Worm (Caenorhabditis elegans) whole organism, L1 larva: ENCODE results near the gene glb-23.
A peak's percentile ranks its signal among the peaks of the same experiment; 100 is the strongest.

Experiments used
- C04F5.9 ChIP-seq: sonication (generic microtip); optimal IDR thresholded peaks from 2 replicates; lab custom pipeline; 2016; ENCODE audit warnings: missing genetic modification characterization, missing compliant biosample characterization
- C16A3.4 ChIP-seq: fragments of 150-350 bp; optimal IDR thresholded peaks from 2 replicates; lab custom pipeline; 2014; ENCODE audit warnings: missing biosample characterization, missing genetic modification characterization
- C34B4.2 ChIP-seq: sonication (generic microtip); optimal IDR thresholded peaks from 2 replicates; lab custom pipeline; 2017; ENCODE audit warnings: mild to moderate bottlenecking, missing genetic modification characterization, missing compliant biosample characterization
- Y116A8C.19 ChIP-seq: sonication (generic microtip); optimal IDR thresholded peaks from 2 replicates; lab custom pipeline; 2016; ENCODE audit warnings: missing compliant biosample characterization, missing genetic modification characterization, borderline replicate concordance
- aha-1 ChIP-seq: fragments of 150-350 bp; optimal IDR thresholded peaks from 2 replicates; lab custom pipeline; 2014; ENCODE audit warnings: missing biosample characterization, missing genetic modification characterization
- blmp-1 ChIP-seq: fragments of 150-350 bp; optimal IDR thresholded peaks from 2 replicates; lab custom pipeline; 2014; ENCODE audit warnings: missing biosample characterization, missing genetic modification characterization
- ceh-88 ChIP-seq: fragments of 200-800 bp; sonication (Bioruptor generic); IDR thresholded peaks from 2 replicates; pipeline ENCODE4 v1.3.6; 2022; ENCODE audit warnings: missing genetic modification characterization, missing compliant biosample characterization
- ces-1 ChIP-seq: fragments of 150-350 bp; optimal IDR thresholded peaks from 2 replicates; lab custom pipeline; 2014; ENCODE audit warnings: missing biosample characterization, missing genetic modification reagents, missing genetic modification characterization
- dpl-1 ChIP-seq, 3 experiments: fragments of 150-350 bp in 2 of 3; sonication (generic microtip) in 1 of 3; optimal IDR thresholded peaks; 2 replicates each; lab custom pipeline; 2014 to 2017; ENCODE audit warnings: missing biosample characterization in 3 of 3, missing genetic modification characterization in 3 of 3, missing genetic modification reagents in 3 of 3
- efl-1 ChIP-seq, 4 experiments: fragments of 150-350 bp; optimal IDR thresholded peaks in 3 of 4; peaks in 1 of 4; 1 replicate in 1 of 4; 2 replicates in 3 of 4; lab custom pipeline; 2014; ENCODE audit warnings: missing biosample characterization in 2 of 4, missing genetic modification characterization in 2 of 4, missing genetic modification reagents in 2 of 4
- egl-13 ChIP-seq: sonication (generic microtip); optimal IDR thresholded peaks from 2 replicates; lab custom pipeline; 2016; ENCODE audit warnings: missing genotype, missing genetic modification reagents, missing genetic modification characterization, missing compliant biosample characterization
- elt-2 ChIP-seq: sonication (generic microtip); optimal IDR thresholded peaks from 2 replicates; lab custom pipeline; 2016; ENCODE audit warnings: missing genetic modification characterization, mild to moderate bottlenecking, inconsistent platforms, missing compliant biosample characterization, missing genetic modification reagents
- elt-3 ChIP-seq, 6 experiments: fragments of 150-350 bp in 1 of 6; sonication (generic microtip); optimal IDR thresholded peaks; 2 replicates each; lab custom pipeline; 2017 to 2018; ENCODE audit warnings: missing biosample characterization in 6 of 6, missing genetic modification characterization in 6 of 6, inconsistent platforms in 1 of 6
- fkh-10 ChIP-seq: sonication (generic microtip); optimal IDR thresholded peaks from 2 replicates; lab custom pipeline; 2017; ENCODE audit warnings: missing biosample characterization, missing genetic modification reagents, missing genetic modification characterization
- fkh-8 ChIP-seq: sonication (generic microtip); optimal IDR thresholded peaks from 2 replicates; lab custom pipeline; 2016; ENCODE audit warnings: mild to moderate bottlenecking, missing genetic modification characterization, missing compliant biosample characterization
- fos-1 ChIP-seq: fragments of 150-350 bp; optimal IDR thresholded peaks from 2 replicates; lab custom pipeline; 2014; ENCODE audit warnings: missing biosample characterization, missing genetic modification characterization
- jun-1 ChIP-seq: fragments of 150-350 bp; optimal IDR thresholded peaks from 2 replicates; lab custom pipeline; 2014; ENCODE audit warnings: missing biosample characterization, missing genetic modification reagents, missing genetic modification characterization
- lin-13 ChIP-seq: fragments of 150-350 bp; optimal IDR thresholded peaks from 2 replicates; lab custom pipeline; 2014; ENCODE audit warnings: missing biosample characterization, missing genetic modification reagents, missing genetic modification characterization
- lin-14 ChIP-seq: fragments of 200-800 bp; sonication (Bioruptor generic); optimal IDR thresholded peaks from 2 replicates; lab custom pipeline; 2018; ENCODE audit warnings: mild to moderate bottlenecking, missing genetic modification characterization, moderate library complexity, missing compliant biosample characterization
- lin-35 ChIP-seq, 2 experiments: fragments of 150-350 bp; optimal IDR thresholded peaks; 2 replicates each; lab custom pipeline; 2014; ENCODE audit warnings: missing biosample characterization in 2 of 2, missing genetic modification characterization in 2 of 2, missing genetic modification reagents in 2 of 2
- lin-39 ChIP-seq: fragments of 150-350 bp; optimal IDR thresholded peaks from 2 replicates; lab custom pipeline; 2014; ENCODE audit warnings: missing biosample characterization, missing genetic modification reagents, missing genetic modification characterization
- lsy-2 ChIP-seq, 2 experiments: fragments of 150-350 bp; optimal IDR thresholded peaks; 2 replicates each; lab custom pipeline; 2014; ENCODE audit warnings: missing biosample characterization in 2 of 2, missing genetic modification characterization in 2 of 2
- mdl-1 ChIP-seq, 2 experiments: fragments of 150-350 bp; optimal IDR thresholded peaks; 2 replicates each; lab custom pipeline; 2014 to 2017; ENCODE audit warnings: missing biosample characterization in 2 of 2, missing genetic modification characterization in 2 of 2, inconsistent platforms in 1 of 2
- nhr-11 ChIP-seq: fragments of 150-350 bp; optimal IDR thresholded peaks from 2 replicates; lab custom pipeline; 2014; ENCODE audit warnings: missing biosample characterization, missing genetic modification characterization
- nhr-19 ChIP-seq: fragments of 200-800 bp; sonication (Bioruptor generic); conservative IDR thresholded peaks from 2 replicates; pipeline ENCODE4 v1.3.6; 2022; ENCODE audit warnings: missing genetic modification characterization, missing compliant biosample characterization
- nhr-20 ChIP-seq: sonication (generic microtip); optimal IDR thresholded peaks from 2 replicates; lab custom pipeline; 2016; ENCODE audit warnings: mild to moderate bottlenecking, missing genetic modification characterization, missing compliant biosample characterization
- nhr-71 ChIP-seq: sonication (generic microtip); optimal IDR thresholded peaks from 2 replicates; lab custom pipeline; 2016; ENCODE audit warnings: mild to moderate bottlenecking, missing genetic modification characterization, moderate library complexity, missing compliant biosample characterization
- nhr-76 ChIP-seq: sonication (generic microtip); optimal IDR thresholded peaks from 2 replicates; lab custom pipeline; 2017; ENCODE audit warnings: missing biosample characterization, missing genetic modification characterization
- nhr-77 ChIP-seq: fragments of 150-350 bp; optimal IDR thresholded peaks from 2 replicates; lab custom pipeline; 2014; ENCODE audit warnings: missing biosample characterization, missing genetic modification characterization
- nhr-84 ChIP-seq: sonication (generic microtip); optimal IDR thresholded peaks from 2 replicates; lab custom pipeline; 2017; ENCODE audit warnings: missing biosample characterization, missing genetic modification characterization
- nhr-85 ChIP-seq: sonication (generic microtip); peaks from one replicate; lab custom pipeline; 2016; ENCODE audit warnings: missing genetic modification characterization, inconsistent platforms, missing compliant biosample characterization
- nhr-90 ChIP-seq: sonication (generic microtip); optimal IDR thresholded peaks from 2 replicates; lab custom pipeline; 2016; ENCODE audit warnings: mild to moderate bottlenecking, missing genetic modification characterization, missing compliant biosample characterization; ENCODE audit not compliant: poor library complexity
- pag-3 ChIP-seq: sonication (generic microtip); optimal IDR thresholded peaks from 2 replicates; lab custom pipeline; 2017; ENCODE audit warnings: missing genetic modification characterization, mild to moderate bottlenecking, missing compliant biosample characterization, antibody characterized with exemption, borderline replicate concordance; ENCODE audit not compliant: insufficient read depth
- pqm-1 ChIP-seq: sonication (generic microtip); optimal IDR thresholded peaks from 3 replicates; lab custom pipeline; 2017; ENCODE audit warnings: missing biosample characterization, missing genetic modification characterization
- snpc-4 ChIP-seq: fragments of 150-350 bp; optimal IDR thresholded peaks from 2 replicates; lab custom pipeline; 2014; ENCODE audit warnings: missing biosample characterization, missing genetic modification characterization
- snu-23 ChIP-seq: sonication (generic microtip); optimal IDR thresholded peaks from 2 replicates; lab custom pipeline; 2016; ENCODE audit warnings: missing genetic modification characterization, missing compliant biosample characterization
- sox-4 ChIP-seq: sonication (generic microtip); optimal IDR thresholded peaks from 2 replicates; lab custom pipeline; 2016; ENCODE audit warnings: missing genetic modification characterization, missing compliant biosample characterization
- swsn-7 ChIP-seq: sonication (generic microtip); optimal IDR thresholded peaks from 2 replicates; lab custom pipeline; 2016; ENCODE audit warnings: missing genetic modification characterization, missing compliant biosample characterization
- tbx-2 ChIP-seq: sonication (generic microtip); optimal IDR thresholded peaks from 2 replicates; lab custom pipeline; 2016; ENCODE audit warnings: missing genetic modification characterization, missing compliant biosample characterization
- ztf-11 ChIP-seq, 2 experiments: sonication (generic microtip); optimal IDR thresholded peaks; 2 replicates each; lab custom pipeline; 2016 to 2017; ENCODE audit warnings: missing genetic modification characterization in 2 of 2, missing biosample characterization in 1 of 2, missing compliant biosample characterization in 1 of 2

Gene glb-23

DNA sequence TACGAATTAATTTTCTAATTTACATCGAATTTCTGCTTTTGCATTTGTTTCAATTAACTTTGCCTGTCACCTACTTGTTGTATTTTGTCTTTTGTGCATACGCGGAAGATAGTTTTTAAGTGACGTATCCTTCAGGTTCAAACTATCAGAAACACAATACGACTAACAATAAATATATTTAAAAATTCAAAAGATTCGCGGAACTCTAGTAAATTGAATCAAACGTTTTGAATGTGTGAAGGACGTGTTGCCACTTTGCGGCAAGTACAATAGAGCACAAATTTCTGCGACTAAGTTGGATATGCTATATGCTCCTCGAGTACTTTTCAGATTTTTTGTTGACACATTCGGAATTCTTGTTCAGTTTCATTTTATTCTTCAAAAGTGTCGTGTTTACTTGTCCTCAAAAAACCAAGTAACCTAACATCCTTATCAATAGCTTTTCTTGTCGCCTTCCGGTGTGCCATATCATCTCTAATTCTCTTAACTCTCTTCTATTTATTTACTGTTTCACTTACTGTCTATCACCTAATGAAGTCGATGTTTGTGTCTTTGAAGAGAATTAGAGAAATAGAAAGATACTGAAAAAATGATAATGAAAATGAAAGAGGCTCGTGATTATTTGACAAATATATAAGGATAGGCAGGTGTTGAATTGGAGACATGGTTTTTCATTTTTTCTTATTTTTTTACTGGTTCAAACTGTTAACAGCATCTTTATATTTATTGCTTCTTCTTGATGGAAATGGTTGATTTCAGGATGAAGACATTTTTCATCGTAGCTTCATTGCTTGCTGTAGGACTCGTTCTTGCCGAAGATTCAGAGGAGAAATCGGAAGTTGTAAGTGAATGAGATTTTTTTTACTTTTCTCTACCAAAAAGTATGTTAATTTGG, 30.5 kb downstream of the glb-23 start, which contains the start of gene srlf-7:
Gene srlf-7 (plus strand): TSS at position 760 of the 895 bp plus-strand sequence.
- TF ChIP-seq lin-13 (GFP tag; lab: Kevin White, UChicago), result peak; percentile 9
- TF ChIP-seq nhr-77 (tag; lab: Kevin White, UChicago), result peak; percentile 58
- peak; percentile 84 for TF ChIP-seq nhr-20 (tag; lab: Kevin White, UChicago)
- peak; percentile 99 for TF ChIP-seq elt-2 (tag; lab: Kevin White, UChicago)
- peak in 1 of 2 experiments; percentile 31 for TF ChIP-seq lsy-2 (tag; optimal IDR thresholded peaks at IDR 0.05; lab: Kevin White, UChicago)
- no peak for TF ChIP-seq fkh-8
- TF ChIP-seq nhr-90 (tag; lab: Kevin White, UChicago), result peak; percentile 77
- TF ChIP-seq swsn-7 (tag; lab: Kevin White, UChicago), result peak; percentile 2
- TF ChIP-seq efl-1 (optimal IDR thresholded peaks at IDR 0.05; lab: Kevin White, UChicago), result peak in 1 of 2 experiments; percentile 25
- no peak for TF ChIP-seq efl-1 (GFP tag; optimal IDR thresholded peaks at IDR 0.05 in 1 of 2; lab: Kevin White, UChicago)
- TF ChIP-seq mdl-1 (tag; optimal IDR thresholded peaks at IDR 0.05; lab: Kevin White, UChicago), result no peak
- peak; percentile 37 for TF ChIP-seq C16A3.4 (tag; lab: Kevin White, UChicago)
- peak; percentile 54 for TF ChIP-seq fkh-10 (GFP tag; lab: Kevin White, UChicago)
- no peak for TF ChIP-seq sox-4 (tag; lab: Kevin White, UChicago)
- peak; percentile 58 for TF ChIP-seq tbx-2 (tag; lab: Kevin White, UChicago)
- TF ChIP-seq nhr-84 (tag; lab: Kevin White, UChicago), result no peak
- TF ChIP-seq jun-1 (tag; lab: Kevin White, UChicago), result peak; percentile 66
- no peak for TF ChIP-seq pag-3 (tag; lab: Kevin White, UChicago)
- TF ChIP-seq nhr-71, result peak; percentile 78
- peak; percentile 52 for TF ChIP-seq snu-23 (GFP tag; lab: Kevin White, UChicago)
- TF ChIP-seq elt-3 (tag; optimal IDR thresholded peaks at IDR 0.05; lab: Kevin White, UChicago), result peak in 5 of 6 experiments; percentile 55 to 98 (median 90)
- TF ChIP-seq nhr-85 (tag; lab: Kevin White, UChicago), result peak; percentile 86
- no peak for TF ChIP-seq ztf-11 (tag; optimal IDR thresholded peaks at IDR 0.05; lab: Kevin White, UChicago)
- peak in 1 of 3 experiments; percentile 36 for TF ChIP-seq dpl-1 (GFP tag; optimal IDR thresholded peaks at IDR 0.05; lab: Kevin White, UChicago)
- TF ChIP-seq lin-35 (GFP tag; optimal IDR thresholded peaks at IDR 0.05; lab: Kevin White, UChicago), result peak in 1 of 2 experiments; percentile 80
- TF ChIP-seq fos-1 (tag; lab: Kevin White, UChicago), result peak; percentile 6
- peak; percentile 81 for TF ChIP-seq lin-14 (GFP tag; lab: Kevin White, UChicago)
- TF ChIP-seq nhr-19 (GFP tag; lab: Robert Waterston, UW), result peak; percentile 40
- no peak for TF ChIP-seq egl-13 (tag; lab: Kevin White, UChicago)
- TF ChIP-seq blmp-1 (tag; lab: Kevin White, UChicago), result peak; percentile 67

DNA sequence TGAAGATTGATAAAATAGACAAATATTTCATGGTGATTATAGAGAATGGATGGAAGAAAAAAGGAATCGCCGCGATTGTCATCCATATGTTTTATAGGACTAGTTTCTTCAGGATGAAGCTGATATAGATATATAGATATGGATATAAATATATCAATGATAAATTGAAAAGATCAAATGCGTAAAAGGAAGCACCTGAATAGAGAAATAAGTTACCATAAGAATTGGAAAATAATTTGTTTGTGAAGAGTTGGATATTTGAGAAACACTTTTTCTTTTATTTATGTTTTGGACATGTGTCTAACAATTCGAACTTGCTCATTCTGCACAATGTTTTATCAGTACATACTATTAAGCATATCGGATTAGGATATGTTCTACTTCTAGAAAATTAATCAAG, 31.3 kb downstream of the glb-23 start, which contains the start of gene C42D4.13:
Gene C42D4.13 (minus strand): TSS at position 101 of the 400 bp plus-strand sequence.
- TF ChIP-seq lin-13 (GFP tag; lab: Kevin White, UChicago) (no peak), nhr-76 (tag; lab: Kevin White, UChicago) (no peak), nhr-71 (no peak), jun-1 (tag; lab: Kevin White, UChicago) (no peak), efl-1 (optimal IDR thresholded peaks at IDR 0.05; lab: Kevin White, UChicago) (no peak), efl-1 (GFP tag; optimal IDR thresholded peaks at IDR 0.05 in 1 of 2; lab: Kevin White, UChicago) (no peak), aha-1 (tag; lab: Kevin White, UChicago) (no peak), snpc-4 (tag; lab: Kevin White, UChicago) (no peak), swsn-7 (tag; lab: Kevin White, UChicago) (no peak), C34B4.2 (tag; lab: Kevin White, UChicago) (no peak), mdl-1 (tag; optimal IDR thresholded peaks at IDR 0.05; lab: Kevin White, UChicago) (no peak), Y116A8C.19 (no peak), nhr-11 (tag; lab: Kevin White, UChicago) (no peak), ceh-88 (GFP tag; lab: Robert Waterston, UW) (no peak), pqm-1 (tag; lab: Kevin White, UChicago) (no peak), C04F5.9 (tag; lab: Kevin White, UChicago) (no peak), blmp-1 (tag; lab: Kevin White, UChicago) (no peak), lin-14 (GFP tag; lab: Kevin White, UChicago) (no peak), ces-1 (GFP tag; lab: Kevin White, UChicago) (no peak), lin-39 (no peak), lsy-2 (tag; optimal IDR thresholded peaks at IDR 0.05; lab: Kevin White, UChicago) (no peak)
